Worm (Caenorhabditis elegans) whole organism, L4 larva: Measurements from ENCODE around the gene rig-3.
A peak's percentile ranks its signal among the peaks of the same experiment; 100 is the strongest.

ENCODE experiments used
- F10B5.3 ChIP-seq: sonication (generic microtip); optimal IDR thresholded peaks from 2 replicates; lab custom pipeline; 2016; ENCODE audit warnings: mild to moderate bottlenecking, missing genetic modification characterization, missing compliant biosample characterization
- F49E8.2 ChIP-seq: sonication (generic microtip); optimal IDR thresholded peaks from 2 replicates; lab custom pipeline; 2016; ENCODE audit warnings: missing compliant biosample characterization, mild to moderate bottlenecking, missing genetic modification characterization, borderline replicate concordance
- T20F7.1 ChIP-seq: fragments of 200-800 bp; sonication (Bioruptor generic); optimal IDR thresholded peaks from 2 replicates; lab custom pipeline; 2018; ENCODE audit warnings: mild to moderate bottlenecking, missing genetic modification characterization, missing compliant biosample characterization
- Y75B8A.6 ChIP-seq: fragments of 200-800 bp; sonication (Bioruptor generic); IDR thresholded peaks from 2 replicates; pipeline ENCODE4 v1.3.6; 2022; ENCODE audit warnings: missing genetic modification reagents, missing genetic modification characterization, missing compliant biosample characterization
- ZK337.2 ChIP-seq: fragments of 200-800 bp; sonication (Bioruptor generic); IDR thresholded peaks from 2 replicates; pipeline ENCODE4 v1.3.6; 2022; ENCODE audit warnings: missing genetic modification reagents, missing genetic modification characterization, missing compliant biosample characterization
- aha-1 ChIP-seq: fragments of 150-350 bp; peaks from one replicate; lab custom pipeline; 2014; ENCODE audit warnings: missing biosample characterization, missing genetic modification characterization
- arid-1 ChIP-seq: fragments of 200-800 bp; sonication (Bioruptor generic); conservative IDR thresholded peaks from 2 replicates; pipeline ENCODE4 v1.3.6; 2022; ENCODE audit warnings: missing genetic modification reagents, missing genetic modification characterization, missing compliant biosample characterization
- attf-4 ChIP-seq: sonication (generic microtip); optimal IDR thresholded peaks from 3 replicates; lab custom pipeline; 2017; ENCODE audit warnings: missing biosample characterization, missing genetic modification characterization
- ceh-44 ChIP-seq: fragments of 200-800 bp; sonication (Bioruptor generic); IDR thresholded peaks from 2 replicates; pipeline ENCODE4 v1.3.6; 2022; ENCODE audit warnings: missing genetic modification reagents, missing genetic modification characterization, missing compliant biosample characterization
- ces-1 ChIP-seq: fragments of 150-350 bp; sonication (generic microtip); optimal IDR thresholded peaks from 4 replicates; lab custom pipeline; 2014; ENCODE audit warnings: missing biosample characterization, missing genetic modification reagents, missing genetic modification characterization
- daf-16 ChIP-seq, 3 experiments: sonication (generic microtip); optimal IDR thresholded peaks; 2 replicates each; lab custom pipeline; 2016 to 2017; ENCODE audit warnings: missing genetic modification characterization in 3 of 3, missing genetic modification reagents in 3 of 3, mild to moderate bottlenecking in 2 of 3, missing compliant biosample characterization in 2 of 3, missing biosample characterization in 1 of 3, moderate library complexity in 1 of 3
- dmd-6 ChIP-seq: fragments of 200-800 bp; sonication (Bioruptor generic); IDR thresholded peaks from 2 replicates; pipeline ENCODE4 v1.3.6; 2022; ENCODE audit warnings: missing genetic modification reagents, missing genetic modification characterization, missing compliant biosample characterization
- dmd-9 ChIP-seq: fragments of 200-800 bp; sonication (Bioruptor generic); IDR thresholded peaks from 2 replicates; pipeline ENCODE4 v1.3.6; 2022; ENCODE audit warnings: missing genetic modification reagents, missing genetic modification characterization, missing compliant biosample characterization
- dpl-1 ChIP-seq: fragments of 150-350 bp; optimal IDR thresholded peaks from 2 replicates; lab custom pipeline; 2014; ENCODE audit warnings: missing biosample characterization, missing genetic modification reagents, missing genetic modification characterization
- egl-43 ChIP-seq: fragments of 200-800 bp; sonication (Bioruptor generic); IDR thresholded peaks from 2 replicates; pipeline ENCODE4 v1.3.6; 2022; ENCODE audit warnings: missing genetic modification reagents, missing genetic modification characterization, missing compliant biosample characterization
- fkh-10 ChIP-seq: fragments of 150-350 bp; optimal IDR thresholded peaks from 2 replicates; lab custom pipeline; 2014; ENCODE audit warnings: missing biosample characterization, missing genetic modification reagents, missing genetic modification characterization
- hif-1 ChIP-seq, 2 experiments: sonication (generic microtip); optimal IDR thresholded peaks; 2 replicates each; lab custom pipeline; 2016 to 2017; ENCODE audit warnings: missing compliant biosample characterization in 2 of 2, missing genetic modification characterization in 2 of 2, missing genetic modification reagents in 2 of 2, missing genotype in 2 of 2, mild to moderate bottlenecking in 1 of 2
- hlh-30 ChIP-seq: sonication (generic microtip); optimal IDR thresholded peaks from 2 replicates; lab custom pipeline; 2017; ENCODE audit warnings: antibody characterized with exemption, mild to moderate bottlenecking, missing genetic modification characterization, missing compliant biosample characterization; ENCODE audit not compliant: insufficient read depth
- hmg-1.1 ChIP-seq: fragments of 200-800 bp; sonication (Bioruptor generic); IDR thresholded peaks from 2 replicates; pipeline ENCODE4 v1.3.6; 2022; ENCODE audit warnings: missing genetic modification reagents, missing genetic modification characterization, missing compliant biosample characterization
- jun-1 ChIP-seq: fragments of 150-350 bp; optimal IDR thresholded peaks from 2 replicates; lab custom pipeline; 2014; ENCODE audit warnings: missing biosample characterization, missing genetic modification reagents, missing genetic modification characterization
- lin-15B ChIP-seq: fragments of 150-350 bp; sonication (generic microtip); optimal IDR thresholded peaks from 3 replicates; lab custom pipeline; 2014; ENCODE audit warnings: missing biosample characterization, missing genetic modification characterization
- lin-38 ChIP-seq: fragments of 200-800 bp; sonication (Bioruptor generic); IDR thresholded peaks from 2 replicates; pipeline ENCODE4 v1.3.6; 2022; ENCODE audit warnings: missing genetic modification reagents, missing genetic modification characterization, missing compliant biosample characterization
- lsy-2 ChIP-seq, 2 experiments: fragments of 150-350 bp in 1 of 2; sonication (generic microtip) in 1 of 2; optimal IDR thresholded peaks; 2 replicates each; lab custom pipeline; 2014 to 2017; ENCODE audit warnings: missing biosample characterization in 2 of 2, missing genetic modification characterization in 2 of 2
- madf-5 ChIP-seq, 2 experiments: fragments of 200-800 bp; sonication (Bioruptor generic); IDR thresholded peaks; 2 replicates each; pipeline ENCODE4 v1.3.6; 2022; ENCODE audit warnings: missing compliant biosample characterization in 2 of 2, missing genetic modification characterization in 2 of 2
- mdl-1 ChIP-seq, 2 experiments: fragments of 150-350 bp in 1 of 2; sonication (generic microtip) in 1 of 2; optimal IDR thresholded peaks; 2 replicates each; lab custom pipeline; 2014 to 2017; ENCODE audit warnings: missing biosample characterization in 2 of 2, missing genetic modification characterization in 2 of 2
- mep-1 ChIP-seq: fragments of 150-350 bp; sonication (generic microtip); optimal IDR thresholded peaks from 3 replicates; lab custom pipeline; 2014; ENCODE audit warnings: missing biosample characterization, missing genetic modification characterization
- nhr-10 ChIP-seq: fragments of 150-350 bp; optimal IDR thresholded peaks from 2 replicates; lab custom pipeline; 2014; ENCODE audit warnings: missing biosample characterization, missing genetic modification characterization
- nhr-111 ChIP-seq: fragments of 200-800 bp; sonication (Bioruptor generic); optimal IDR thresholded peaks from 2 replicates; lab custom pipeline; 2018; ENCODE audit warnings: mild to moderate bottlenecking, missing genetic modification characterization, missing compliant biosample characterization
- nhr-237 ChIP-seq: sonication (generic microtip); optimal IDR thresholded peaks from 2 replicates; lab custom pipeline; 2017; ENCODE audit warnings: missing biosample characterization, missing genetic modification characterization
- nhr-25 ChIP-seq: sonication (generic microtip); optimal IDR thresholded peaks from 2 replicates; lab custom pipeline; 2017; ENCODE audit warnings: missing genetic modification characterization, mild to moderate bottlenecking, missing compliant biosample characterization, antibody characterized with exemption, moderate library complexity, borderline replicate concordance; ENCODE audit not compliant: insufficient read depth
- nhr-6 ChIP-seq: fragments of 150-350 bp; optimal IDR thresholded peaks from 2 replicates; lab custom pipeline; 2014; ENCODE audit warnings: missing biosample characterization, missing genetic modification characterization
- nhr-76 ChIP-seq: fragments of 150-350 bp; optimal IDR thresholded peaks from 2 replicates; lab custom pipeline; 2014; ENCODE audit warnings: missing biosample characterization, missing genetic modification characterization
- pha-4 ChIP-seq, 2 experiments: fragments of 150-350 bp in 1 of 2; fragments of 200-800 bp in 1 of 2; sonication (Bioruptor generic) in 1 of 2; IDR thresholded peaks in 1 of 2; optimal IDR thresholded peaks in 1 of 2; 2 replicates each; pipeline versions ENCODE4 v1.3.6 to Lab custom; 2014 to 2022; ENCODE audit warnings: missing genetic modification characterization in 2 of 2, missing genetic modification reagents in 2 of 2, missing biosample characterization in 1 of 2, missing compliant biosample characterization in 1 of 2
- php-3 ChIP-seq: fragments of 200-800 bp; sonication (Bioruptor generic); IDR thresholded peaks from 2 replicates; pipeline ENCODE4 v1.3.6; 2022; ENCODE audit warnings: missing genetic modification reagents, missing genetic modification characterization, missing compliant biosample characterization
- rbr-2 ChIP-seq: sonication (generic microtip); optimal IDR thresholded peaks from 2 replicates; lab custom pipeline; 2016; ENCODE audit warnings: missing genotype, missing genetic modification characterization, missing compliant biosample characterization
- sdz-12 ChIP-seq: fragments of 200-800 bp; sonication (Bioruptor generic); optimal IDR thresholded peaks from 2 replicates; lab custom pipeline; 2018; ENCODE audit warnings: mild to moderate bottlenecking, missing genetic modification characterization, missing compliant biosample characterization
- set-16 ChIP-seq: fragments of 200-800 bp; sonication (Bioruptor generic); IDR thresholded peaks from 2 replicates; pipeline ENCODE4 v1.3.6; 2022; ENCODE audit warnings: missing genetic modification reagents, missing genetic modification characterization, missing compliant biosample characterization
- snpc-4 ChIP-seq: fragments of 150-350 bp; optimal IDR thresholded peaks from 2 replicates; lab custom pipeline; 2014; ENCODE audit warnings: missing biosample characterization, missing genetic modification characterization
- unc-62 ChIP-seq, 3 experiments: fragments of 150-350 bp in 1 of 3; sonication (generic microtip); optimal IDR thresholded peaks in 2 of 3; peaks in 1 of 3; 1 replicate in 1 of 3; 2 replicates in 2 of 3; lab custom pipeline; 2014 to 2017; ENCODE audit warnings: missing biosample characterization in 3 of 3, missing genetic modification characterization in 3 of 3, missing genetic modification reagents in 3 of 3, missing genotype in 1 of 3
- vab-7 ChIP-seq: fragments of 200-800 bp; sonication (Bioruptor generic); IDR thresholded peaks from 2 replicates; pipeline ENCODE4 v1.3.6; 2022; ENCODE audit warnings: missing genetic modification reagents, missing genetic modification characterization, missing compliant biosample characterization
- zfp-2 ChIP-seq: sonication (generic microtip); optimal IDR thresholded peaks from 2 replicates; lab custom pipeline; 2016; ENCODE audit warnings: mild to moderate bottlenecking, missing genetic modification characterization, missing compliant biosample characterization
- zip-11 ChIP-seq: fragments of 200-800 bp; sonication (Bioruptor generic); IDR thresholded peaks from 2 replicates; pipeline ENCODE4 v1.3.6; 2022; ENCODE audit warnings: missing genetic modification characterization, missing compliant biosample characterization
- ztf-11 ChIP-seq: fragments of 150-350 bp; optimal IDR thresholded peaks from 2 replicates; lab custom pipeline; 2014; ENCODE audit warnings: missing biosample characterization, missing genetic modification characterization

Gene rig-3

ce11 chrX:6853318-6853717 is at the start of gene rig-3:
Gene rig-3, plus strand, starts transcription at chrX:6853618.
- peak in 1 of 2 experiments; percentile 87 for TF ChIP-seq unc-62 (GFP tag; optimal IDR thresholded peaks at IDR 0.05 in 1 of 2; lab: Kevin White, UChicago)
- no peak for TF ChIP-seq unc-62 (tag; optimal IDR thresholded peaks at IDR 0.05; lab: Kevin White, UChicago)
- no peak for TF ChIP-seq lsy-2 (tag; optimal IDR thresholded peaks at IDR 0.05; lab: Kevin White, UChicago)
- no peak for TF ChIP-seq madf-5 (GFP tag; IDR thresholded peaks at IDR 0.05; lab: Robert Waterston, UW)

ce11 chrX:6804405-6804804 is 49.0 kb upstream of the rig-3 start:
- peak in 1 of 2 experiments; percentile 35 for TF ChIP-seq hif-1 (tag; optimal IDR thresholded peaks at IDR 0.05; lab: Kevin White, UChicago)
- TF ChIP-seq aha-1 (tag; lab: Kevin White, UChicago), result peak; percentile 87
- TF ChIP-seq egl-43 (GFP tag; lab: Robert Waterston, UW), result no peak
- TF ChIP-seq T20F7.1 (GFP tag; lab: Kevin White, UChicago), result no peak
- peak; percentile 69 for TF ChIP-seq hlh-30 (tag; lab: Kevin White, UChicago)

ce11 chrX:6804857-6805256 is 48.6 kb upstream of the rig-3 start:
- TF ChIP-seq nhr-76 (tag; lab: Kevin White, UChicago) (no peak), ceh-44 (GFP tag; lab: Robert Waterston, UW) (no peak), attf-4 (tag; lab: Kevin White, UChicago) (no peak), dpl-1 (GFP tag; lab: Kevin White, UChicago) (peak; percentile 84), aha-1 (tag; lab: Kevin White, UChicago) (peak; percentile 76), mep-1 (tag; lab: Kevin White, UChicago) (peak; percentile 68), dmd-6 (GFP tag; lab: Robert Waterston, UW) (peak; percentile 83), mdl-1 (tag; optimal IDR thresholded peaks at IDR 0.05; lab: Kevin White, UChicago) (peak in 1 of 2 experiments; percentile 49), ces-1 (no peak), lin-38 (GFP tag; lab: Robert Waterston, UW) (no peak; the same call in 1 of the 2 replicates), fkh-10 (GFP tag; lab: Kevin White, UChicago) (no peak), lin-15B (tag; lab: Kevin White, UChicago) (no peak), Y75B8A.6 (GFP tag; lab: Robert Waterston, UW) (no peak), nhr-10 (tag; lab: Kevin White, UChicago) (no peak), nhr-111 (GFP tag; lab: Kevin White, UChicago) (no peak), nhr-237 (tag; lab: Kevin White, UChicago) (no peak), vab-7 (GFP tag; lab: Robert Waterston, UW) (no peak), php-3 (GFP tag; lab: Robert Waterston, UW) (peak; percentile 69), nhr-6 (peak; percentile 27), unc-62 (GFP tag; optimal IDR thresholded peaks at IDR 0.05 in 1 of 2; lab: Kevin White, UChicago) (no peak), unc-62 (tag; optimal IDR thresholded peaks at IDR 0.05; lab: Kevin White, UChicago) (no peak), jun-1 (tag; lab: Kevin White, UChicago) (no peak), hlh-30 (tag; lab: Kevin White, UChicago) (peak; percentile 92), F49E8.2 (tag; lab: Kevin White, UChicago) (no peak), ZK337.2 (GFP tag; lab: Robert Waterston, UW) (no peak), zip-11 (no peak), snpc-4 (tag; lab: Kevin White, UChicago) (no peak), sdz-12 (GFP tag; lab: Kevin White, UChicago) (no peak), rbr-2 (tag; lab: Kevin White, UChicago) (no peak), hif-1 (tag; optimal IDR thresholded peaks at IDR 0.05; lab: Kevin White, UChicago) (peak in 1 of 2 experiments; percentile 39), pha-4 (GFP tag; IDR thresholded peaks at IDR 0.05; lab: Robert Waterston, UW) (peak; percentile 23; the same call in 1 of the 2 replicates), pha-4 (tag; optimal IDR thresholded peaks at IDR 0.05; lab: Kevin White, UChicago) (no peak), madf-5 (GFP tag; IDR thresholded peaks at IDR 0.05; lab: Robert Waterston, UW) (no peak), set-16 (no peak), arid-1 (no peak), daf-16 (GFP tag; optimal IDR thresholded peaks at IDR 0.05; lab: Kevin White, UChicago) (no peak), daf-16 (tag; optimal IDR thresholded peaks at IDR 0.05; lab: Kevin White, UChicago) (peak; percentile 87), zfp-2 (no peak), hmg-1.1 (peak; percentile 56), dmd-9 (GFP tag; lab: Robert Waterston, UW) (no peak), ztf-11 (tag; lab: Kevin White, UChicago) (no peak), F10B5.3 (tag; lab: Kevin White, UChicago) (no peak), nhr-25 (tag; lab: Kevin White, UChicago) (peak; percentile 20)
